Fruit fly (Drosophila melanogaster) whole organism, embryonic: ENCODE data around the gene CG14442.

ENCODE experiments used
- Adf1 ChIP-seq: fragments of 200-800 bp; sonication (Bioruptor generic); IDR thresholded peaks from 2 replicates; pipeline ENCODE4 v1.3.6; 2022; ENCODE audit warnings: missing biosample characterization, missing genetic modification characterization
- Antp ChIP-seq: fragments of 200-800 bp; sonication (Bioruptor generic); optimal IDR thresholded peaks from 3 replicates; lab custom pipeline; 2016; ENCODE audit warnings: missing biosample characterization, missing genetic modification characterization
- C15 ChIP-seq: fragments of 200-800 bp; sonication (Bioruptor generic); IDR thresholded peaks from 3 replicates; pipeline ENCODE4 v1.3.6; 2022; ENCODE audit warnings: missing biosample characterization, missing genetic modification characterization
- CG10209 ChIP-seq: fragments of 200-800 bp; sonication (Bioruptor generic); optimal IDR thresholded peaks from 3 replicates; lab custom pipeline; 2017; ENCODE audit warnings: missing biosample characterization, mild to moderate bottlenecking, missing genetic modification characterization, missing genetic modification reagents
- CG10267 ChIP-seq: fragments of 200-800 bp; sonication (Bioruptor generic); optimal IDR thresholded peaks from 2 replicates; lab custom pipeline; 2018; ENCODE audit warnings: missing biosample characterization, mild to moderate bottlenecking, missing genetic modification characterization, moderate library complexity
- CG11504 ChIP-seq: fragments of 200-800 bp; sonication (Bioruptor generic); optimal IDR thresholded peaks from 3 replicates; lab custom pipeline; 2019; ENCODE audit warnings: missing biosample characterization, mild to moderate bottlenecking, missing genetic modification characterization, moderate library complexity
- CG12236 ChIP-seq: fragments of 200-800 bp; sonication (Bioruptor generic); optimal IDR thresholded peaks from 2 replicates; lab custom pipeline; 2016; ENCODE audit warnings: missing biosample characterization, missing genetic modification characterization
- CG12391 ChIP-seq: fragments of 200-800 bp; sonication (Bioruptor generic); optimal IDR thresholded peaks from 3 replicates; lab custom pipeline; 2018; ENCODE audit warnings: missing biosample characterization, mild to moderate bottlenecking, missing genetic modification characterization, moderate library complexity
- CG12659 ChIP-seq: fragments of 200-800 bp; sonication (Bioruptor generic); optimal IDR thresholded peaks from 3 replicates; lab custom pipeline; 2017; ENCODE audit warnings: mild to moderate bottlenecking, missing biosample characterization, missing genetic modification reagents, missing genetic modification characterization
- CG13123 ChIP-seq: fragments of 200-800 bp; sonication (Bioruptor generic); optimal IDR thresholded peaks from 2 replicates; lab custom pipeline; 2016; ENCODE audit warnings: missing biosample characterization, missing genetic modification characterization
- CG17802 ChIP-seq: fragments of 200-800 bp; sonication (Bioruptor generic); optimal IDR thresholded peaks from 2 replicates; lab custom pipeline; 2018; ENCODE audit warnings: missing biosample characterization, mild to moderate bottlenecking, missing genetic modification characterization, moderate library complexity
- CG18599 ChIP-seq: fragments of 200-800 bp; sonication (Bioruptor generic); optimal IDR thresholded peaks from 3 replicates; lab custom pipeline; 2017; ENCODE audit warnings: missing biosample characterization, missing genetic modification characterization, mild to moderate bottlenecking, moderate library complexity, missing genetic modification reagents
- CG18764 ChIP-seq: fragments of 200-800 bp; sonication (Bioruptor generic); optimal IDR thresholded peaks from 3 replicates; lab custom pipeline; 2016; ENCODE audit warnings: missing biosample characterization, missing genetic modification characterization
- CG2678 ChIP-seq: fragments of 200-800 bp; sonication (Bioruptor generic); optimal IDR thresholded peaks from 3 replicates; lab custom pipeline; 2019; ENCODE audit warnings: missing biosample characterization, mild to moderate bottlenecking, missing genetic modification characterization, moderate library complexity
- CG32767 ChIP-seq: fragments of 200-800 bp; sonication (Bioruptor generic); IDR thresholded peaks from 2 replicates; pipeline ENCODE4 v1.3.6; 2022; ENCODE audit warnings: missing biosample characterization, missing genetic modification characterization
- CG6765 ChIP-seq: fragments of 200-800 bp; sonication (Bioruptor generic); optimal IDR thresholded peaks from 3 replicates; lab custom pipeline; 2017; ENCODE audit warnings: missing biosample characterization, mild to moderate bottlenecking, missing genetic modification characterization
- CG6791 ChIP-seq: fragments of 200-800 bp; sonication (Bioruptor generic); IDR thresholded peaks from 3 replicates; pipeline ENCODE4 v1.3.6; 2022; ENCODE audit warnings: missing biosample characterization, missing genetic modification characterization; ENCODE audit not compliant: partially characterized antibody
- CG7271 ChIP-seq: fragments of 200-800 bp; sonication (Bioruptor generic); optimal IDR thresholded peaks from 2 replicates; lab custom pipeline; 2018; ENCODE audit warnings: missing biosample characterization, mild to moderate bottlenecking, missing genetic modification characterization, moderate library complexity
- CG7372 ChIP-seq: fragments of 200-800 bp; sonication (Bioruptor generic); IDR thresholded peaks from 2 replicates; pipeline ENCODE4 v1.3.6; 2022; ENCODE audit warnings: missing biosample characterization, missing genetic modification characterization
- CG9727 ChIP-seq: fragments of 200-800 bp; sonication (Bioruptor generic); optimal IDR thresholded peaks from 3 replicates; lab custom pipeline; 2017; ENCODE audit warnings: missing biosample characterization, mild to moderate bottlenecking, missing genetic modification characterization
- CTCF ChIP-seq: fragments of 200-800 bp; sonication (Bioruptor generic); optimal IDR thresholded peaks from 2 replicates; lab custom pipeline; 2017; ENCODE audit warnings: missing biosample characterization, mild to moderate bottlenecking, missing genetic modification characterization, moderate library complexity
- CkIIα-i1 ChIP-seq: fragments of 200-800 bp; sonication (Bioruptor generic); IDR thresholded peaks from 2 replicates; pipeline ENCODE4 v1.3.6; 2022; ENCODE audit warnings: missing biosample characterization, missing genetic modification characterization
- Dad ChIP-seq: fragments of 200-800 bp; sonication (Bioruptor generic); optimal IDR thresholded peaks from 3 replicates; lab custom pipeline; 2016; ENCODE audit warnings: missing biosample characterization, missing genetic modification characterization
- Ets97D ChIP-seq: fragments of 200-800 bp; sonication (Bioruptor generic); optimal IDR thresholded peaks from 3 replicates; lab custom pipeline; 2016; ENCODE audit warnings: missing biosample characterization, missing genetic modification characterization
- Hmx ChIP-seq: fragments of 200-800 bp; sonication (Bioruptor generic); optimal IDR thresholded peaks from 2 replicates; lab custom pipeline; 2016; ENCODE audit warnings: missing biosample characterization, missing genetic modification characterization
- MBD-R2 ChIP-seq: fragments of 200-800 bp; sonication (Bioruptor generic); IDR thresholded peaks from 2 replicates; pipeline ENCODE4 v1.3.6; 2022; ENCODE audit warnings: missing biosample characterization, missing genetic modification characterization
- Med ChIP-seq: fragments of 200-800 bp; sonication (Bioruptor generic); peaks from one replicate; lab custom pipeline; 2016; ENCODE audit warnings: missing biosample characterization, missing genetic modification characterization, mild to moderate bottlenecking, inconsistent platforms, moderate library complexity
- NC2α ChIP-seq: fragments of 200-800 bp; sonication (Bioruptor generic); optimal IDR thresholded peaks from 2 replicates; lab custom pipeline; 2016; ENCODE audit warnings: missing biosample characterization, missing genetic modification characterization
- NC2β ChIP-seq: fragments of 200-800 bp; sonication (Bioruptor generic); optimal IDR thresholded peaks from 2 replicates; lab custom pipeline; 2016; ENCODE audit warnings: missing biosample characterization, missing genetic modification characterization
- Ssrp ChIP-seq: fragments of 200-800 bp; sonication (Bioruptor generic); optimal IDR thresholded peaks from 2 replicates; lab custom pipeline; 2018; ENCODE audit warnings: missing biosample characterization, mild to moderate bottlenecking, missing genetic modification characterization, moderate library complexity
- Tbp ChIP-seq: fragments of >200 bp; optimal IDR thresholded peaks from 2 replicates; lab custom pipeline; 2018; ENCODE audit warnings: missing biosample characterization, missing genetic modification characterization
- bbx ChIP-seq: fragments of 200-800 bp; sonication (Bioruptor generic); IDR thresholded peaks from 2 replicates; pipeline ENCODE4 v1.3.6; 2022; ENCODE audit warnings: missing biosample characterization, missing genetic modification characterization; ENCODE audit not compliant: partially characterized antibody
- cad ChIP-seq: fragments of >200 bp; optimal IDR thresholded peaks from 2 replicates; lab custom pipeline; 2017; ENCODE audit warnings: missing biosample characterization, missing genetic modification characterization
- dmrt99B ChIP-seq: fragments of 200-800 bp; sonication (Bioruptor generic); optimal IDR thresholded peaks from 2 replicates; lab custom pipeline; 2018; ENCODE audit warnings: missing biosample characterization, mild to moderate bottlenecking, missing genetic modification characterization, moderate library complexity
- eve ChIP-seq, 2 experiments: fragments of >200 bp; optimal IDR thresholded peaks; 2 replicates each; lab custom pipeline; 2017; ENCODE audit warnings: missing biosample characterization in 2 of 2, missing genetic modification characterization in 2 of 2
- fd96Cb ChIP-seq: fragments of 200-800 bp; sonication (Bioruptor generic); optimal IDR thresholded peaks from 2 replicates; lab custom pipeline; 2018; ENCODE audit warnings: missing biosample characterization, mild to moderate bottlenecking, missing genetic modification characterization, moderate library complexity
- fu2 ChIP-seq: fragments of 200-800 bp; sonication (Bioruptor generic); optimal IDR thresholded peaks from 2 replicates; lab custom pipeline; 2016; ENCODE audit warnings: missing biosample characterization, missing genetic modification characterization
- gfzf ChIP-seq: fragments of 200-800 bp; sonication (Bioruptor generic); optimal IDR thresholded peaks from 2 replicates; lab custom pipeline; 2016; ENCODE audit warnings: missing biosample characterization, mild to moderate bottlenecking, missing genetic modification characterization, moderate library complexity
- grn ChIP-seq: fragments of 200-800 bp; sonication (Bioruptor generic); optimal IDR thresholded peaks from 3 replicates; lab custom pipeline; 2017; ENCODE audit warnings: missing biosample characterization, missing genetic modification characterization
- pan ChIP-seq, 4 experiments: fragments of >200 bp in 3 of 4; fragments of 200-800 bp in 1 of 4; sonication (Bioruptor generic) in 1 of 4; optimal IDR thresholded peaks in 3 of 4; IDR thresholded peaks in 1 of 4; 2 replicates each; pipeline versions ENCODE4 v1.3.6 to Lab custom; 2017 to 2022; ENCODE audit warnings: missing biosample characterization in 2 of 4, missing genetic modification characterization in 2 of 4, mixed read lengths in 1 of 4
- scrt ChIP-seq: fragments of 200-800 bp; sonication (Bioruptor generic); optimal IDR thresholded peaks from 2 replicates; lab custom pipeline; 2018; ENCODE audit warnings: missing biosample characterization, mild to moderate bottlenecking, missing genetic modification characterization, moderate library complexity
- sens-2 ChIP-seq: fragments of 200-800 bp; sonication (Bioruptor generic); IDR thresholded peaks from 2 replicates; pipeline ENCODE4 v1.3.6; 2022; ENCODE audit warnings: missing biosample characterization, missing genetic modification characterization
- sr ChIP-seq: fragments of 200-800 bp; sonication (Bioruptor generic); IDR thresholded peaks from 3 replicates; pipeline ENCODE4 v1.3.6; 2022; ENCODE audit warnings: missing biosample characterization, missing genetic modification characterization
- stc ChIP-seq: fragments of 200-800 bp; sonication (Bioruptor generic); IDR thresholded peaks from 2 replicates; pipeline ENCODE4 v1.3.6; 2022; ENCODE audit warnings: missing biosample characterization, missing genetic modification characterization
- stwl ChIP-seq: fragments of 200-800 bp; sonication (Bioruptor generic); optimal IDR thresholded peaks from 3 replicates; lab custom pipeline; 2018; ENCODE audit warnings: missing biosample characterization, mild to moderate bottlenecking, missing genetic modification characterization, moderate library complexity
- tup ChIP-seq: fragments of 200-800 bp; sonication (Bioruptor generic); optimal IDR thresholded peaks from 2 replicates; lab custom pipeline; 2016; ENCODE audit warnings: missing biosample characterization, mild to moderate bottlenecking, missing genetic modification characterization, moderate library complexity
- unpg ChIP-seq: fragments of 200-800 bp; sonication (Bioruptor generic); optimal IDR thresholded peaks from 3 replicates; lab custom pipeline; 2018; ENCODE audit warnings: missing biosample characterization, mild to moderate bottlenecking, missing genetic modification characterization, moderate library complexity
- z ChIP-seq: fragments of 200-800 bp; sonication (Bioruptor generic); IDR thresholded peaks from 3 replicates; pipeline ENCODE4 v1.3.6; 2022; ENCODE audit warnings: missing biosample characterization, missing genetic modification characterization
- zf30C ChIP-seq: fragments of 200-800 bp; sonication (Bioruptor generic); optimal IDR thresholded peaks from 3 replicates; lab custom pipeline; 2018; ENCODE audit warnings: missing biosample characterization, mild to moderate bottlenecking, missing genetic modification characterization
- zfh1 ChIP-seq: fragments of 200-800 bp; sonication (Bioruptor generic); IDR thresholded peaks from 3 replicates; pipeline ENCODE4 v1.3.6; 2022; ENCODE audit warnings: missing biosample characterization, missing genetic modification characterization

Gene CG14442

dm6 chrX:6662876-6663551 lies 31.8 kb downstream of the CG14442 start (continued):
- TF ChIP-seq CkIIα-i1 (GFP tag; lab: Robert Waterston, UW) (no peak), CG2678 (tag; lab: Kevin White, UChicago) (peak; percentile 63), zfh1 (no peak), stc (GFP tag; lab: Robert Waterston, UW) (peak; percentile 59), grn (GFP tag; lab: Kevin White, UChicago) (no peak), CG11504 (peak; percentile 83), zf30C (GFP tag; lab: Kevin White, UChicago) (no peak), MBD-R2 (GFP tag; lab: Robert Waterston, UW) (no peak), CG9727 (no peak), Adf1 (no peak), gfzf (GFP tag; lab: Kevin White, UChicago) (no peak), CG6765 (no peak), CG7271 (tag; lab: Kevin White, UChicago) (no peak), NC2β (GFP tag; lab: Kevin White, UChicago) (no peak), sens-2 (no peak), CG12391 (tag; lab: Kevin White, UChicago) (no peak), Med (GFP tag; lab: Kevin White, UChicago) (peak; percentile 84), z (no peak), CG7372 (GFP tag; lab: Robert Waterston, UW) (0 out of 2 replicates have a peak, but pooled peaks have one; percentile 27), cad (GFP tag; lab: Kevin White, UChicago) (no peak), pan (optimal IDR thresholded peaks at IDR 0.05; lab: Kevin White, UChicago) (no peak), pan (GFP tag; optimal IDR thresholded peaks at IDR 0.05 in 1 of 2, IDR thresholded peaks at IDR 0.05 in 1 of 2) (peak in 1 of 2 experiments; percentile 61), stwl (tag; lab: Kevin White, UChicago) (no peak), Antp (peak; percentile 48), CG6791 (GFP tag; lab: Robert Waterston, UW) (no peak), fd96Cb (tag; lab: Kevin White, UChicago) (no peak), C15 (GFP tag; lab: Robert Waterston, UW) (no peak), CG18599 (GFP tag; lab: Kevin White, UChicago) (peak; percentile 49), CG13123 (GFP tag; lab: Kevin White, UChicago) (no peak), Tbp (GFP tag; lab: Kevin White, UChicago) (no peak), CG12236 (no peak), Ets97D (GFP tag; lab: Kevin White, UChicago) (no peak), sr (GFP tag; lab: Robert Waterston, UW) (no peak), CG18764 (GFP tag; lab: Kevin White, UChicago) (no peak), CG32767 (GFP tag; lab: Robert Waterston, UW) (no peak), CG12659 (GFP tag; lab: Kevin White, UChicago) (peak; percentile 52), Dad (GFP tag; lab: Kevin White, UChicago) (no peak), NC2α (GFP tag; lab: Kevin White, UChicago) (no peak), fu2 (GFP tag; lab: Kevin White, UChicago) (no peak), CG17802 (tag; lab: Kevin White, UChicago) (no peak), dmrt99B (tag; lab: Kevin White, UChicago) (peak; percentile 58), Hmx (GFP tag; lab: Kevin White, UChicago) (no peak), Ssrp (tag; lab: Kevin White, UChicago) (peak; percentile 68), CG10209 (peak; percentile 18), bbx (GFP tag; lab: Robert Waterston, UW) (no peak), scrt (GFP tag; lab: Kevin White, UChicago) (no peak), tup (no peak), eve (GFP tag; optimal IDR thresholded peaks at IDR 0.05; lab: Kevin White, UChicago) (peak in 1 of 2 experiments; percentile 59), CTCF (GFP tag; lab: Kevin White, UChicago) (no peak), CG10267 (tag; lab: Kevin White, UChicago) (peak; percentile 2), unpg (GFP tag; lab: Kevin White, UChicago) (peak; percentile 20)
